Worm (Caenorhabditis elegans) whole organism, young adult: ENCODE data around the gene sds-22.
A peak's percentile ranks its signal among the peaks of the same experiment; 100 is the strongest.

Experiments used
- B0019.2 ChIP-seq: fragments of 200-800 bp; sonication (Bioruptor generic); conservative IDR thresholded peaks from 2 replicates; pipeline ENCODE4 v1.3.6; 2022; ENCODE audit warnings: missing genetic modification reagents, missing genetic modification characterization, missing compliant biosample characterization
- B0336.3 ChIP-seq: fragments of 200-800 bp; sonication (Bioruptor generic); IDR thresholded peaks from 2 replicates; pipeline ENCODE4 v1.3.6; 2022; ENCODE audit warnings: missing genetic modification characterization, missing compliant biosample characterization
- D2030.7 ChIP-seq: fragments of 200-800 bp; sonication (Bioruptor generic); IDR thresholded peaks from 2 replicates; pipeline ENCODE4 v1.3.6; 2022; ENCODE audit warnings: missing genetic modification reagents, missing genetic modification characterization, missing compliant biosample characterization
- F23B12.7 ChIP-seq: sonication (generic microtip); optimal IDR thresholded peaks from 2 replicates; lab custom pipeline; 2017; ENCODE audit warnings: missing genetic modification characterization, mild to moderate bottlenecking, missing compliant biosample characterization, antibody characterized with exemption, moderate library complexity; ENCODE audit not compliant: insufficient read depth
- F33H1.4 ChIP-seq: fragments of 200-800 bp; sonication (Bioruptor generic); IDR thresholded peaks from 2 replicates; pipeline ENCODE4 v1.3.6; 2022; ENCODE audit warnings: missing genetic modification reagents, missing genetic modification characterization, missing compliant biosample characterization
- F37B4.10 ChIP-seq: fragments of 200-800 bp; sonication (Bioruptor generic); IDR thresholded peaks from 2 replicates; pipeline ENCODE4 v1.3.6; 2022; ENCODE audit warnings: missing genetic modification characterization, missing compliant biosample characterization
- F57A8.1 ChIP-seq: fragments of 200-800 bp; sonication (Bioruptor generic); optimal IDR thresholded peaks from 2 replicates; lab custom pipeline; 2018; ENCODE audit warnings: mild to moderate bottlenecking, missing genetic modification characterization, moderate library complexity, missing compliant biosample characterization
- T07F8.4 ChIP-seq: sonication (generic microtip); optimal IDR thresholded peaks from 2 replicates; lab custom pipeline; 2016; ENCODE audit warnings: mild to moderate bottlenecking, missing genetic modification characterization, moderate library complexity, missing compliant biosample characterization
- Y53F4B.3 ChIP-seq: fragments of 200-800 bp; sonication (Bioruptor generic); IDR thresholded peaks from 2 replicates; pipeline ENCODE4 v1.3.6; 2022; ENCODE audit warnings: missing genetic modification reagents, missing genetic modification characterization, missing compliant biosample characterization
- Y53G8AR.9 ChIP-seq: fragments of 200-800 bp; sonication (Bioruptor generic); conservative IDR thresholded peaks from 2 replicates; pipeline ENCODE4 v1.3.6; 2022; ENCODE audit warnings: missing genetic modification reagents, missing genetic modification characterization, missing compliant biosample characterization
- Y56A3A.18 ChIP-seq: fragments of 200-800 bp; sonication (Bioruptor generic); IDR thresholded peaks from 2 replicates; pipeline ENCODE4 v1.3.6; 2022; ENCODE audit warnings: missing genetic modification reagents, missing genetic modification characterization, missing compliant biosample characterization
- Y79H2A.3 ChIP-seq: fragments of 200-800 bp; sonication (Bioruptor generic); conservative IDR thresholded peaks from 2 replicates; pipeline ENCODE4 v1.3.6; 2022; ENCODE audit warnings: missing genetic modification reagents, missing genetic modification characterization, missing compliant biosample characterization
- ZK185.1 ChIP-seq: sonication (generic microtip); optimal IDR thresholded peaks from 2 replicates; lab custom pipeline; 2016; ENCODE audit warnings: mild to moderate bottlenecking, missing genetic modification characterization, missing compliant biosample characterization; ENCODE audit not compliant: poor library complexity, severe bottlenecking
- aptf-2 ChIP-seq: fragments of 200-800 bp; sonication (Bioruptor generic); conservative IDR thresholded peaks from 2 replicates; pipeline ENCODE4 v1.3.6; 2022; ENCODE audit warnings: missing genetic modification reagents, missing genetic modification characterization, missing compliant biosample characterization
- atf-7 ChIP-seq: sonication (generic microtip); optimal IDR thresholded peaks from 2 replicates; lab custom pipeline; 2017; ENCODE audit warnings: mild to moderate bottlenecking, missing genetic modification characterization, missing compliant biosample characterization
- athp-1 ChIP-seq: sonication (generic microtip); optimal IDR thresholded peaks from 2 replicates; lab custom pipeline; 2017; ENCODE audit warnings: mild to moderate bottlenecking, missing genetic modification characterization, missing compliant biosample characterization
- attf-6 ChIP-seq: fragments of 200-800 bp; sonication (Bioruptor generic); IDR thresholded peaks from 2 replicates; pipeline ENCODE4 v1.3.6; 2022; ENCODE audit warnings: missing genetic modification reagents, missing genetic modification characterization, missing compliant biosample characterization
- bed-1 ChIP-seq: fragments of 200-800 bp; sonication (Bioruptor generic); IDR thresholded peaks from 2 replicates; pipeline ENCODE4 v1.3.6; 2022; ENCODE audit warnings: missing genetic modification reagents, missing genetic modification characterization, missing compliant biosample characterization
- bed-2 ChIP-seq: fragments of 200-800 bp; sonication (Bioruptor generic); IDR thresholded peaks from 2 replicates; pipeline ENCODE4 v1.3.6; 2022; ENCODE audit warnings: missing genetic modification reagents, missing genetic modification characterization, missing compliant biosample characterization
- ceh-40 ChIP-seq: fragments of 200-800 bp; sonication (Bioruptor generic); IDR thresholded peaks from 2 replicates; pipeline ENCODE4 v1.3.6; 2022; ENCODE audit warnings: missing genetic modification characterization, missing compliant biosample characterization
- ceh-58 ChIP-seq: fragments of 200-800 bp; sonication (Bioruptor generic); IDR thresholded peaks from 2 replicates; pipeline ENCODE4 v1.3.6; 2022; ENCODE audit warnings: missing genetic modification characterization, missing compliant biosample characterization
- die-1 ChIP-seq: sonication (generic microtip); optimal IDR thresholded peaks from 2 replicates; lab custom pipeline; 2016; ENCODE audit warnings: missing genotype, mild to moderate bottlenecking, missing genetic modification characterization, missing compliant biosample characterization
- dpl-1 ChIP-seq: fragments of 150-350 bp; optimal IDR thresholded peaks from 2 replicates; lab custom pipeline; 2014; ENCODE audit warnings: missing biosample characterization, missing genetic modification reagents, missing genetic modification characterization
- egl-44 ChIP-seq: fragments of 200-800 bp; sonication (Bioruptor generic); IDR thresholded peaks from 2 replicates; pipeline ENCODE4 v1.3.6; 2022; ENCODE audit warnings: missing genetic modification reagents, missing genetic modification characterization, missing compliant biosample characterization
- ets-4 ChIP-seq: fragments of 200-800 bp; sonication (Bioruptor generic); optimal IDR thresholded peaks from 2 replicates; lab custom pipeline; 2018; ENCODE audit warnings: mild to moderate bottlenecking, missing genetic modification characterization, missing compliant biosample characterization
- him-1 ChIP-seq: sonication (generic microtip); optimal IDR thresholded peaks from 2 replicates; lab custom pipeline; 2016; ENCODE audit warnings: missing genotype, missing genetic modification reagents, missing genetic modification characterization, missing compliant biosample characterization
- hlh-12 ChIP-seq: sonication (generic microtip); optimal IDR thresholded peaks from 2 replicates; lab custom pipeline; 2016; ENCODE audit warnings: missing genetic modification characterization, missing compliant biosample characterization
- lin-26 ChIP-seq: fragments of 200-800 bp; sonication (Bioruptor generic); IDR thresholded peaks from 2 replicates; pipeline ENCODE4 v1.3.6; 2022; ENCODE audit warnings: missing genetic modification reagents, missing genetic modification characterization, missing compliant biosample characterization
- lin-40 ChIP-seq: sonication (generic microtip); optimal IDR thresholded peaks from 2 replicates; lab custom pipeline; 2016; ENCODE audit warnings: missing genetic modification characterization, mild to moderate bottlenecking, missing compliant biosample characterization, missing genotype, missing genetic modification reagents
- lin-54 ChIP-seq: fragments of 200-800 bp; sonication (Bioruptor generic); optimal IDR thresholded peaks from 2 replicates; lab custom pipeline; 2018; ENCODE audit warnings: mild to moderate bottlenecking, missing genetic modification characterization, missing compliant biosample characterization
- lir-1 ChIP-seq: fragments of 200-800 bp; sonication (Bioruptor generic); conservative IDR thresholded peaks from 2 replicates; pipeline ENCODE4 v1.3.6; 2022; ENCODE audit warnings: missing genetic modification reagents, missing genetic modification characterization, missing compliant biosample characterization
- lsl-1 ChIP-seq: fragments of 200-800 bp; sonication (Bioruptor generic); optimal IDR thresholded peaks from 2 replicates; lab custom pipeline; 2018; ENCODE audit warnings: mild to moderate bottlenecking, missing genetic modification characterization, moderate library complexity, missing compliant biosample characterization
- lsy-27 ChIP-seq: sonication (generic microtip); optimal IDR thresholded peaks from 2 replicates; lab custom pipeline; 2017; ENCODE audit warnings: missing genetic modification characterization, mild to moderate bottlenecking, missing compliant biosample characterization, antibody characterized with exemption, missing genotype, borderline replicate concordance; ENCODE audit not compliant: insufficient read depth
- madf-8 ChIP-seq: fragments of 200-800 bp; sonication (Bioruptor generic); conservative IDR thresholded peaks from 2 replicates; pipeline ENCODE4 v1.3.6; 2022; ENCODE audit warnings: missing genetic modification reagents, missing genetic modification characterization, missing compliant biosample characterization
- nfya-1 ChIP-seq: sonication (generic microtip); optimal IDR thresholded peaks from 2 replicates; lab custom pipeline; 2017; ENCODE audit warnings: antibody characterized with exemption, missing compliant biosample characterization, missing genetic modification characterization, borderline replicate concordance; ENCODE audit not compliant: insufficient read depth
- nfyb-1 ChIP-seq: fragments of 200-800 bp; sonication (Bioruptor generic); IDR thresholded peaks from 2 replicates; pipeline ENCODE4 v1.3.6; 2022; ENCODE audit warnings: missing genetic modification reagents, missing genetic modification characterization, missing compliant biosample characterization
- pbrm-1 ChIP-seq: fragments of 200-800 bp; sonication (Bioruptor generic); IDR thresholded peaks from 2 replicates; pipeline ENCODE4 v1.3.6; 2022; ENCODE audit warnings: missing genetic modification reagents, missing genetic modification characterization, missing compliant biosample characterization
- repo-1 ChIP-seq: sonication (generic microtip); optimal IDR thresholded peaks from 2 replicates; lab custom pipeline; 2017; ENCODE audit warnings: mild to moderate bottlenecking, missing genetic modification characterization, missing compliant biosample characterization
- rpc-1 ChIP-seq, 2 experiments: fragments of 150-350 bp in 1 of 2; sonication (generic microtip) in 1 of 2; optimal IDR thresholded peaks; 2 replicates each; lab custom pipeline; 2014 to 2018; ENCODE audit warnings: missing biosample characterization in 1 of 2, missing genetic modification characterization in 1 of 2, missing genetic modification reagents in 1 of 2, missing genotype in 1 of 2
- snpc-1.1 ChIP-seq: sonication (generic microtip); optimal IDR thresholded peaks from 2 replicates; lab custom pipeline; 2017; ENCODE audit warnings: missing genetic modification characterization, mild to moderate bottlenecking, missing compliant biosample characterization, antibody characterized with exemption, moderate library complexity, missing genotype, missing genetic modification reagents; ENCODE audit not compliant: insufficient read depth
- snpc-4 ChIP-seq, 5 experiments: fragments of 150-350 bp in 1 of 5; sonication (generic microtip) in 4 of 5; optimal IDR thresholded peaks; 2 replicates each; lab custom pipeline; 2014 to 2018; ENCODE audit warnings: missing genetic modification characterization in 5 of 5, missing biosample characterization in 3 of 5, antibody characterized with exemption in 2 of 5, mild to moderate bottlenecking in 2 of 5, missing compliant biosample characterization in 2 of 5, missing genotype in 2 of 5, moderate library complexity in 2 of 5, missing genetic modification reagents in 1 of 5
- sptf-2 ChIP-seq: fragments of 200-800 bp; sonication (Bioruptor generic); optimal IDR thresholded peaks from 2 replicates; lab custom pipeline; 2018; ENCODE audit warnings: mild to moderate bottlenecking, missing genetic modification characterization, missing compliant biosample characterization
- tlf-1 ChIP-seq: fragments of 200-800 bp; sonication (Bioruptor generic); optimal IDR thresholded peaks from 2 replicates; lab custom pipeline; 2018; ENCODE audit warnings: mild to moderate bottlenecking, missing genetic modification characterization, missing compliant biosample characterization
- zim-3 ChIP-seq: sonication (generic microtip); optimal IDR thresholded peaks from 2 replicates; lab custom pipeline; 2017; ENCODE audit warnings: mild to moderate bottlenecking, missing genetic modification characterization, moderate library complexity, missing compliant biosample characterization
- ztf-18 ChIP-seq: sonication (generic microtip); optimal IDR thresholded peaks from 2 replicates; lab custom pipeline; 2016; ENCODE audit warnings: missing genotype, mild to moderate bottlenecking, missing genetic modification characterization, missing compliant biosample characterization
- ztf-26 ChIP-seq: sonication (generic microtip); optimal IDR thresholded peaks from 2 replicates; lab custom pipeline; 2017; ENCODE audit warnings: missing genetic modification characterization, missing compliant biosample characterization
- ztf-3 ChIP-seq: fragments of 200-800 bp; sonication (Bioruptor generic); optimal IDR thresholded peaks from 2 replicates; lab custom pipeline; 2018; ENCODE audit warnings: mild to moderate bottlenecking, missing genetic modification characterization, missing compliant biosample characterization

sds-22 gene

DNA sequence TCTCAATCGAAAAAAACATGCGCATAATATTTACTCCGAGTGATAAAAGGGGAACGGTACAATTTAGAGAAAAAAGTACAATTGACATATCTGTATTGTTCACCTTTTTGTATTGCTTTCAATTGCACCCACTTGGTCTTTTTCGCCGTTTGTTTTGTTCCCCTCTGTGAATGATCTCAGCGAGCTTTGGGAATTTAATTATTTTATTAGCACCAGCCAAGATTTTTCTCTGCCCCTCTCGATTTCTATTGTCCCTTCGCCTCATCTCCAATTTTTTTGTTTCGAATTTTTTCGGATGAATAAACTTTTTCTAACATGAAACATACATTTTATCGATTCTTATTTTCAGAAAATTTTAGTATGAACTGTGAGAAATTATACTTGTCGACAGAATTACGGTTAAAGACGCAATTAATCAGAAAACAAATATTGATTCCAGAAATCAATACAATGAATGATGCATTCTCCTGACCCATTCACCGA is 42.0 kb downstream of the sds-22 start, which contains the start of gene rev-1 (continued):
- TF ChIP-seq pbrm-1 (GFP tag; lab: Robert Waterston, UW) (0 out of 2 replicates have a peak, but pooled peaks have one; percentile 19), atf-7 (tag; lab: Kevin White, UChicago) (peak; percentile 1), ceh-40 (GFP tag; lab: Robert Waterston, UW) (no peak), F23B12.7 (tag; lab: Kevin White, UChicago) (no peak), Y79H2A.3 (no peak), F37B4.10 (GFP tag; lab: Robert Waterston, UW) (no peak), lin-54 (GFP tag; lab: Kevin White, UChicago) (no peak), lsl-1 (GFP tag; lab: Kevin White, UChicago) (no peak), snpc-1.1 (no peak), ztf-3 (no peak), tlf-1 (GFP tag; lab: Kevin White, UChicago) (no peak), attf-6 (GFP tag; lab: Robert Waterston, UW) (no peak), Y53F4B.3 (no peak), ets-4 (GFP tag; lab: Kevin White, UChicago) (no peak), bed-1 (GFP tag; lab: Robert Waterston, UW) (no peak), him-1 (no peak), bed-2 (GFP tag; lab: Robert Waterston, UW) (no peak), sptf-2 (GFP tag; lab: Kevin White, UChicago) (no peak), ztf-26 (tag; lab: Kevin White, UChicago) (no peak), nfya-1 (no peak), B0336.3 (peak; percentile 73), dpl-1 (GFP tag; lab: Kevin White, UChicago) (no peak), zim-3 (tag; lab: Kevin White, UChicago) (no peak), lir-1 (GFP tag; lab: Robert Waterston, UW) (no peak), lsy-27 (no peak), ztf-18 (tag; lab: Kevin White, UChicago) (no peak), B0019.2 (GFP tag; lab: Robert Waterston, UW) (no peak), ZK185.1 (no peak), lin-40 (no peak), rpc-1 (optimal IDR thresholded peaks at IDR 0.05; lab: Kevin White, UChicago) (no peak), rpc-1 (tag; optimal IDR thresholded peaks at IDR 0.05; lab: Kevin White, UChicago) (no peak), athp-1 (tag; lab: Kevin White, UChicago) (no peak), repo-1 (no peak), D2030.7 (no peak), madf-8 (no peak), ceh-58 (GFP tag; lab: Robert Waterston, UW) (no peak), aptf-2 (GFP tag; lab: Robert Waterston, UW) (no peak), snpc-4 (GFP tag; optimal IDR thresholded peaks at IDR 0.05; lab: Kevin White, UChicago) (no peak), snpc-4 (tag; optimal IDR thresholded peaks at IDR 0.05; lab: Kevin White, UChicago) (no peak), T07F8.4 (tag; lab: Kevin White, UChicago) (no peak), Y53G8AR.9 (GFP tag; lab: Robert Waterston, UW) (peak; percentile 65; the same call in 1 of the 2 replicates), die-1 (tag; lab: Kevin White, UChicago) (no peak), F33H1.4 (GFP tag; lab: Robert Waterston, UW) (no peak), F57A8.1 (GFP tag; lab: Kevin White, UChicago) (no peak), egl-44 (GFP tag; lab: Robert Waterston, UW) (no peak), hlh-12 (no peak), nfyb-1 (GFP tag; lab: Robert Waterston, UW) (0 out of 2 replicates have a peak, but pooled peaks have one; percentile 29), lin-26 (GFP tag; lab: Robert Waterston, UW) (no peak), Y56A3A.18 (GFP tag; lab: Robert Waterston, UW) (no peak)
